Fruit fly (Drosophila melanogaster) whole organism, embryonic: ENCODE measurements around the gene Acn.

Experiments used
- Adf1 ChIP-seq: fragments of 200-800 bp; sonication (Bioruptor generic); IDR thresholded peaks from 2 replicates; pipeline ENCODE4 v1.3.6; 2022; ENCODE audit warnings: missing biosample characterization, missing genetic modification characterization
- Bgb ChIP-seq: fragments of 200-800 bp; sonication (Bioruptor generic); IDR thresholded peaks from 2 replicates; pipeline ENCODE4 v1.3.6; 2022; ENCODE audit warnings: missing biosample characterization, missing genetic modification characterization; ENCODE audit not compliant: partially characterized antibody
- Bteb2 ChIP-seq: fragments of 200-800 bp; sonication (Bioruptor generic); optimal IDR thresholded peaks from 2 replicates; lab custom pipeline; 2016; ENCODE audit warnings: missing biosample characterization, missing genetic modification characterization
- CG10543 ChIP-seq: fragments of 200-800 bp; sonication (Bioruptor generic); optimal IDR thresholded peaks from 3 replicates; lab custom pipeline; 2017; ENCODE audit warnings: missing biosample characterization, mild to moderate bottlenecking, missing genetic modification characterization, moderate library complexity
- CG11247 ChIP-seq: fragments of 200-800 bp; sonication (Bioruptor generic); IDR thresholded peaks from 2 replicates; pipeline ENCODE4 v1.3.6; 2022; ENCODE audit warnings: missing biosample characterization, missing genetic modification characterization
- CG11504 ChIP-seq: fragments of 200-800 bp; sonication (Bioruptor generic); optimal IDR thresholded peaks from 3 replicates; lab custom pipeline; 2019; ENCODE audit warnings: missing biosample characterization, mild to moderate bottlenecking, missing genetic modification characterization, moderate library complexity
- CG12299 ChIP-seq: fragments of 200-800 bp; sonication (Bioruptor generic); optimal IDR thresholded peaks from 2 replicates; lab custom pipeline; 2018; ENCODE audit warnings: missing biosample characterization, mild to moderate bottlenecking, missing genetic modification characterization
- CG13894 ChIP-seq: fragments of 200-800 bp; sonication (Bioruptor generic); optimal IDR thresholded peaks from 3 replicates; lab custom pipeline; 2018; ENCODE audit warnings: missing biosample characterization, mild to moderate bottlenecking, missing genetic modification characterization, moderate library complexity
- CG1529 ChIP-seq: fragments of 200-800 bp; sonication (Bioruptor generic); optimal IDR thresholded peaks from 3 replicates; lab custom pipeline; 2018; ENCODE audit warnings: missing biosample characterization, missing genetic modification characterization
- CG16863 ChIP-seq: fragments of 200-800 bp; sonication (Bioruptor generic); optimal IDR thresholded peaks from 3 replicates; lab custom pipeline; 2016; ENCODE audit warnings: missing biosample characterization, missing genetic modification characterization
- CG18476 ChIP-seq: fragments of 200-800 bp; sonication (Bioruptor generic); optimal IDR thresholded peaks from 2 replicates; lab custom pipeline; 2016; ENCODE audit warnings: missing biosample characterization, mild to moderate bottlenecking, missing genetic modification characterization
- CG2889 ChIP-seq: fragments of 200-800 bp; sonication (Bioruptor generic); IDR thresholded peaks from 3 replicates; pipeline ENCODE4 v1.3.6; 2022; ENCODE audit warnings: missing biosample characterization, missing genetic modification characterization
- CG30403 ChIP-seq: fragments of 200-800 bp; sonication (Bioruptor generic); optimal IDR thresholded peaks from 3 replicates; lab custom pipeline; 2016; ENCODE audit warnings: missing biosample characterization, missing genetic modification characterization
- CG30431 ChIP-seq: fragments of 200-800 bp; sonication (Bioruptor generic); optimal IDR thresholded peaks from 2 replicates; lab custom pipeline; 2017; ENCODE audit warnings: missing biosample characterization, missing genetic modification characterization
- CG31365 ChIP-seq: fragments of 200-800 bp; sonication (Bioruptor generic); optimal IDR thresholded peaks from 2 replicates; lab custom pipeline; 2018; ENCODE audit warnings: missing biosample characterization, mild to moderate bottlenecking, missing genetic modification characterization
- CG32767 ChIP-seq: fragments of 200-800 bp; sonication (Bioruptor generic); IDR thresholded peaks from 2 replicates; pipeline ENCODE4 v1.3.6; 2022; ENCODE audit warnings: missing biosample characterization, missing genetic modification characterization
- CG6175 ChIP-seq: fragments of 200-800 bp; sonication (Bioruptor generic); IDR thresholded peaks from 3 replicates; pipeline ENCODE4 v1.3.6; 2022; ENCODE audit warnings: missing biosample characterization, missing genetic modification characterization
- CG8359 ChIP-seq: fragments of 200-800 bp; sonication (Bioruptor generic); optimal IDR thresholded peaks from 2 replicates; lab custom pipeline; 2017; ENCODE audit warnings: missing biosample characterization, mild to moderate bottlenecking, missing genetic modification characterization, borderline replicate concordance
- CG8478 ChIP-seq: fragments of >200 bp; optimal IDR thresholded peaks from 2 replicates; lab custom pipeline; 2018
- Camta ChIP-seq: fragments of 200-800 bp; sonication (Bioruptor generic); optimal IDR thresholded peaks from 2 replicates; lab custom pipeline; 2016; ENCODE audit warnings: missing biosample characterization, missing genetic modification characterization
- CoRest ChIP-seq: fragments of 200-800 bp; sonication (Bioruptor generic); optimal IDR thresholded peaks from 3 replicates; lab custom pipeline; 2018; ENCODE audit warnings: missing biosample characterization, mild to moderate bottlenecking, missing genetic modification characterization, moderate library complexity
- Deaf1 ChIP-seq: fragments of 200-800 bp; optimal IDR thresholded peaks from 3 replicates; lab custom pipeline; 2019; ENCODE audit warnings: missing biosample characterization, mild to moderate bottlenecking, missing genetic modification characterization, moderate library complexity
- Dref ChIP-seq: fragments of 200-800 bp; sonication (Bioruptor generic); IDR thresholded peaks from 2 replicates; pipeline ENCODE4 v1.3.6; 2022; ENCODE audit warnings: missing biosample characterization, missing genetic modification characterization
- HLH4C ChIP-seq: fragments of 200-800 bp; sonication (Bioruptor generic); IDR thresholded peaks from 3 replicates; pipeline ENCODE4 v1.3.6; 2022; ENCODE audit warnings: missing biosample characterization, missing genetic modification characterization; ENCODE audit not compliant: partially characterized antibody
- Hey ChIP-seq: fragments of 200-800 bp; sonication (Bioruptor generic); optimal IDR thresholded peaks from 3 replicates; lab custom pipeline; 2018; ENCODE audit warnings: missing biosample characterization, mild to moderate bottlenecking, missing genetic modification characterization
- Hr51 ChIP-seq, 2 experiments: fragments of 200-800 bp; sonication (Bioruptor generic); optimal IDR thresholded peaks; 2 replicates in 1 of 2; 3 replicates in 1 of 2; lab custom pipeline; 2016 to 2018; ENCODE audit warnings: missing biosample characterization in 2 of 2, missing genetic modification characterization in 2 of 2, mild to moderate bottlenecking in 1 of 2, moderate library complexity in 1 of 2
- Max ChIP-seq: fragments of 200-800 bp; sonication (Bioruptor generic); optimal IDR thresholded peaks from 2 replicates; lab custom pipeline; 2016; ENCODE audit warnings: missing biosample characterization, mild to moderate bottlenecking, missing genetic modification characterization
- Trl ChIP-seq, 3 experiments: fragments of >200 bp in 2 of 3; fragments of 200-800 bp in 1 of 3; sonication (Bioruptor generic) in 1 of 3; optimal IDR thresholded peaks; 2 replicates in 1 of 3; 3 replicates in 2 of 3; lab custom pipeline; 2016 to 2017; ENCODE audit warnings: missing biosample characterization in 1 of 3, missing genetic modification characterization in 1 of 3
- abd-A ChIP-seq: fragments of 200-800 bp; sonication (Bioruptor generic); optimal IDR thresholded peaks from 3 replicates; lab custom pipeline; 2019; ENCODE audit warnings: missing biosample characterization, mild to moderate bottlenecking, missing genetic modification characterization, moderate library complexity
- cg ChIP-seq: fragments of 200-800 bp; sonication (Bioruptor generic); optimal IDR thresholded peaks from 3 replicates; lab custom pipeline; 2019; ENCODE audit warnings: missing biosample characterization, mild to moderate bottlenecking, missing genetic modification characterization, moderate library complexity
- crol ChIP-seq: fragments of 200-800 bp; sonication (Bioruptor generic); IDR thresholded peaks from 2 replicates; pipeline ENCODE4 v1.3.6; 2022; ENCODE audit warnings: missing biosample characterization, missing genetic modification characterization
- dm ChIP-seq: fragments of 200-800 bp; sonication (Bioruptor generic); optimal IDR thresholded peaks from 3 replicates; lab custom pipeline; 2016; ENCODE audit warnings: missing biosample characterization, missing genetic modification characterization
- dysf ChIP-seq: fragments of 200-800 bp; sonication (Bioruptor generic); IDR thresholded peaks from 3 replicates; pipeline ENCODE4 v1.3.6; 2022; ENCODE audit warnings: missing biosample characterization, missing genetic modification characterization
- esg ChIP-seq: fragments of 200-800 bp; sonication (Bioruptor generic); conservative IDR thresholded peaks from 2 replicates; pipeline ENCODE4 v1.3.6; 2022; ENCODE audit warnings: missing biosample characterization, missing genetic modification characterization
- hkb ChIP-seq, 2 experiments: fragments of 200-800 bp in 1 of 2; fragments of >200 bp in 1 of 2; sonication (Bioruptor generic) in 1 of 2; IDR thresholded peaks in 1 of 2; optimal IDR thresholded peaks in 1 of 2; 2 replicates each; pipeline versions ENCODE4 v1.3.6 to Lab custom; 2017 to 2022; ENCODE audit warnings: missing biosample characterization in 1 of 2, missing genetic modification characterization in 1 of 2
- luna ChIP-seq: fragments of 200-800 bp; sonication (Bioruptor generic); optimal IDR thresholded peaks from 2 replicates; lab custom pipeline; 2016; ENCODE audit warnings: missing biosample characterization, missing genetic modification characterization
- mirr ChIP-seq: fragments of 200-800 bp; sonication (Bioruptor generic); optimal IDR thresholded peaks from 3 replicates; lab custom pipeline; 2018; ENCODE audit warnings: missing biosample characterization, mild to moderate bottlenecking, missing genetic modification characterization
- onecut ChIP-seq: fragments of 200-800 bp; sonication (Bioruptor generic); IDR thresholded peaks from 2 replicates; pipeline ENCODE4 v1.3.6; 2022; ENCODE audit warnings: missing biosample characterization, missing genetic modification characterization
- pros ChIP-seq: fragments of 200-800 bp; sonication (Bioruptor generic); optimal IDR thresholded peaks from 3 replicates; lab custom pipeline; 2019; ENCODE audit warnings: missing biosample characterization, mild to moderate bottlenecking, missing genetic modification characterization, moderate library complexity
- pzg ChIP-seq: fragments of 200-800 bp; sonication (Bioruptor generic); optimal IDR thresholded peaks from 3 replicates; lab custom pipeline; 2018; ENCODE audit warnings: missing biosample characterization, mild to moderate bottlenecking, missing genetic modification characterization, moderate library complexity
- ranshi ChIP-seq: fragments of 200-800 bp; sonication (Bioruptor generic); IDR thresholded peaks from 2 replicates; pipeline ENCODE4 v1.3.6; 2022; ENCODE audit warnings: missing biosample characterization, missing genetic modification characterization
- scrt ChIP-seq: fragments of 200-800 bp; sonication (Bioruptor generic); optimal IDR thresholded peaks from 2 replicates; lab custom pipeline; 2018; ENCODE audit warnings: missing biosample characterization, mild to moderate bottlenecking, missing genetic modification characterization, moderate library complexity
- sr ChIP-seq: fragments of 200-800 bp; sonication (Bioruptor generic); IDR thresholded peaks from 3 replicates; pipeline ENCODE4 v1.3.6; 2022; ENCODE audit warnings: missing biosample characterization, missing genetic modification characterization
- tna ChIP-seq: fragments of 200-800 bp; sonication (Bioruptor generic); IDR thresholded peaks from 2 replicates; pipeline ENCODE4 v1.3.6; 2022; ENCODE audit warnings: missing biosample characterization, missing genetic modification characterization; ENCODE audit not compliant: partially characterized antibody
- unc-4 ChIP-seq: fragments of 200-800 bp; sonication (Bioruptor generic); IDR thresholded peaks from 2 replicates; pipeline ENCODE4 v1.3.6; 2022; ENCODE audit warnings: missing biosample characterization, missing genetic modification characterization; ENCODE audit not compliant: partially characterized antibody
- z ChIP-seq: fragments of 200-800 bp; sonication (Bioruptor generic); IDR thresholded peaks from 3 replicates; pipeline ENCODE4 v1.3.6; 2022; ENCODE audit warnings: missing biosample characterization, missing genetic modification characterization

The Acn gene

DNA sequence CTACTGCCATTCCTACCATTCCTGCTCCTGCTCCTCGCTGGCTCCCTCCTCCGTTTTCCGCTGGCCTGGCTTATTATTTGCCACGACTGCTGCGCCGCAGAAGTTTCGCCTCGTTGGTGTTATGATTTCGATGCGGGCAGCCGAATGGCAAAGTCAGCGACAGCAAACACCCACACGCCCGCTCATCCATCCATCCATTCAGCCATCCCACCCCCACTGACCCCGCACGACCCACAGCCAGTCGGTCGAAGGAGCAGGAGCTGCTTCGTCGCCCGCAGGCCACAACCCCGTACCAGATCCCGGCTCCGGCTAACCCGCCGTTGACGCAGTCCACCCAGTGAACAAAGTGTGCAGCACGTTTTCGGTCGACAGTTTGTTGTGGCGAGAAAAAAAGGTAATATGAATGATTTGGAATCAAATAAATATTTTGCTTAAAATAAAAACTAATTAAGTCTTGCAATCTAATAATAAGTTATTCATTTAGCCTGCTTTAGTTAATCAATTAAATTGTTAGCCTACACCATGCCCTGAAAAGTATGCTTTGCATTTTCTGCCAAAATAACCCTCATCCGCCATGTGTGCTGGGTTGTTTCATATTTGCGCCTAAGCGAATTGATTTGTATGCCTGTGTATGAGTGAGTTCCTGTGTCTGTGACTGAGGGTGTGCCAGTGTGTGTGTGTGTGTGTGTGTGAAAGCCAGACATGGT is 18.5 kb upstream of the Acn start (continued):
- no peak for TF ChIP-seq Max (GFP tag; lab: Kevin White, UChicago)
- TF ChIP-seq CG30431 (GFP tag; lab: Kevin White, UChicago) = no peak
- peak; percentile 48 for TF ChIP-seq CG30403 (GFP tag; lab: Kevin White, UChicago)
- peak; percentile 44 for TF ChIP-seq CG12299 (tag; lab: Kevin White, UChicago)
- TF ChIP-seq Trl (optimal IDR thresholded peaks at IDR 0.05; lab: Kevin White, UChicago) = no peak
- TF ChIP-seq Trl (GFP tag; optimal IDR thresholded peaks at IDR 0.05; lab: Kevin White, UChicago) = no peak
- no peak for TF ChIP-seq CG1529 (GFP tag; lab: Kevin White, UChicago)
- peak; percentile 79 for TF ChIP-seq crol (GFP tag; lab: Robert Waterston, UW)
- peak; percentile 33; the same call in 1 of the 2 replicates for TF ChIP-seq onecut (GFP tag; lab: Robert Waterston, UW)
- TF ChIP-seq unc-4 = no peak
- 0 out of 2 replicates have a peak, but pooled peaks have one; percentile 17 for TF ChIP-seq esg (GFP tag; lab: Robert Waterston, UW)
- no peak for TF ChIP-seq CG8359 (GFP tag; lab: Kevin White, UChicago)
- peak; percentile 66; the same call in 2 of the 3 replicates for TF ChIP-seq dysf (GFP tag; lab: Robert Waterston, UW)
- TF ChIP-seq Dref (GFP tag; lab: Robert Waterston, UW) = no peak
- TF ChIP-seq CG32767 (GFP tag; lab: Robert Waterston, UW) = no peak
- TF ChIP-seq CG18476 (GFP tag; lab: Kevin White, UChicago) = peak; percentile 0
- TF ChIP-seq z (GFP tag; lab: Robert Waterston, UW) = no peak
- TF ChIP-seq tna (GFP tag; lab: Robert Waterston, UW) = no peak
- TF ChIP-seq dm (GFP tag; lab: Kevin White, UChicago) = no peak
- peak; percentile 70 for TF ChIP-seq CoRest (tag; lab: Kevin White, UChicago)
- TF ChIP-seq Bteb2 (GFP tag; lab: Kevin White, UChicago) = peak; percentile 1

DNA sequence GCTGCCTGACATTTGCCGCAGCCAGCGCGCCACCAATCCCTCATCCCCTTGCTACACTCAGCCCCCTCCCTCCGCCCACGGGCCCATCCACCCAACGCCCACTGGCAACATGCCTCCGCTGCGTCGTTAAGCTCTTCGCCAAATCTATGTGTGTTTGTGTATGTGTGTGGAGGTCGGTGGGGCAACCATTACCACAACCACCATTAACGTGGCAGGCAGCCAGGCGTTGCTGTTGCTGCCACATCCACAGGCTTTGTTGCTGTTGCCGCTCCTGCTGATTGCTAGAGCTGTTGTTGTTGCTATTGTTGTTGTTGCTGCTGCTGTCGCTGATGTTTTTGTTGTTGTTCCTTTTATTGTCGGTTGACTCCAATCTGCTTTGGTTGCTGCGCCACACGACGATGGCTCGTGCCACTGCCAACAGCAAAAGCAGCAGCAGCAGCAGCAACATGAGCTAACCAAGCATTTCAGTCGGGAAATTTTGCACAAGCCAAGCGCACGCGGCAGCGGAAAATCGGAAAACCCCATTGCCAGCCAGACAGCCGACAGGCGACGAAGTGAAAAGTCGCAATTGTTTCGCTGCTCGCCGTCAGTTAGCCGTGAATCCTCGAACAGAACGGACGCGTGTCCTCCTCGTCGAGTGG is 17.8 kb upstream of the Acn start, which contains the start of gene Sidpn:
Gene Sidpn, plus strand, starts transcription at position 465 of the 641 bp plus-strand sequence.
- TF ChIP-seq mirr (GFP tag; lab: Kevin White, UChicago) = peak; percentile 47
- TF ChIP-seq CG31365 (tag; lab: Kevin White, UChicago) = no peak
- TF ChIP-seq scrt = peak; percentile 40
- TF ChIP-seq Hr51 (GFP tag; optimal IDR thresholded peaks at IDR 0.05; lab: Kevin White, UChicago) = peak in 1 of 2 experiments; percentile 52
- peak; percentile 3 for TF ChIP-seq cg (GFP tag; lab: Kevin White, UChicago)
- no peak for TF ChIP-seq Camta (GFP tag; lab: Kevin White, UChicago)
- peak; percentile 77; the same call in 1 of the 2 replicates for TF ChIP-seq Adf1 (GFP tag; lab: Robert Waterston, UW)
- TF ChIP-seq crol (GFP tag; lab: Robert Waterston, UW) = peak; percentile 63
- peak; percentile 60 for TF ChIP-seq CG8478 (lab: Kevin White, UChicago)
- TF ChIP-seq hkb (optimal IDR thresholded peaks at IDR 0.05; lab: Kevin White, UChicago) = no peak
- no peak for TF ChIP-seq hkb (GFP tag; IDR thresholded peaks at IDR 0.05; lab: Robert Waterston, UW)
- no peak for TF ChIP-seq pros (GFP tag; lab: Kevin White, UChicago)
- TF ChIP-seq Hey (tag; lab: Kevin White, UChicago) = peak; percentile 89
- TF ChIP-seq CG11247 (GFP tag; lab: Robert Waterston, UW) = peak; percentile 18; the same call in 1 of the 2 replicates
- no peak for TF ChIP-seq CG2889 (GFP tag; lab: Robert Waterston, UW)
- peak; percentile 19 for TF ChIP-seq CG13894 (tag; lab: Kevin White, UChicago)
- TF ChIP-seq HLH4C (GFP tag; lab: Robert Waterston, UW) = no peak
- TF ChIP-seq luna (GFP tag; lab: Kevin White, UChicago) = no peak
- TF ChIP-seq abd-A (tag; lab: Kevin White, UChicago) = peak; percentile 99
- no peak for TF ChIP-seq pzg (GFP tag; lab: Kevin White, UChicago)
- TF ChIP-seq CG10543 (GFP tag; lab: Kevin White, UChicago) = peak; percentile 64
- no peak for TF ChIP-seq CG16863 (GFP tag; lab: Kevin White, UChicago)
- TF ChIP-seq CG11504 (tag; lab: Kevin White, UChicago) = peak; percentile 75
- 0 out of 2 replicates have a peak, but pooled peaks have one; percentile 16 for TF ChIP-seq ranshi (GFP tag; lab: Robert Waterston, UW)
- 0 out of 3 replicates have a peak, but pooled peaks have one; percentile 12 for TF ChIP-seq CG6175 (GFP tag; lab: Robert Waterston, UW)
- TF ChIP-seq sr (GFP tag; lab: Robert Waterston, UW) = no peak
- peak; percentile 95 for TF ChIP-seq Deaf1 (tag; lab: Kevin White, UChicago)
- TF ChIP-seq Bgb (GFP tag; lab: Robert Waterston, UW) = no peak; the same call in 1 of the 2 replicates
